Fruit fly (Drosophila melanogaster): ENCODE measurements around the gene CG43163.

The CG43163 gene

DNA sequence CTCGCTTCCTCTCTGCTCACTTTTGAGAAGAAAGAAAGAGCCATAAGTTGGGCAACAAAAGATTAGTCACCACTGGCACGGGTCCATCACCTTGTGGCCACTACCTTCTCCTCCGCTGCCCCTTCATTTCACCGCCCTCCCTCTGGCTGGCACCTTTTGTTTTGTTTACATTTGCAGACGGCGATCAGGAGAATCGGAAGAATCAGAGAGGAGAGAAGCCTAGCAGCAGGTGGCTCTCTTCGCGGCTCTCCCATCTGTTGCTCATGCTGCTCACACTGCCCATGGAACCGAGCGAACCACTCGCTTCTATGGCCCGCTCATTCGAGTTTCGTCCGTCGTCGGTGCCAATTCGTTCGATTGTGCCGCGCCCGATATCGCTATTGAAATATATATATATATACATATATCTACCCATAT lies 39.4 kb upstream of the CG43163 start:
- TF ChIP-seq tj (GFP tag; optimal IDR thresholded peaks at IDR 0.05) (peak; percentile 65), cic (GFP tag; optimal IDR thresholded peaks at IDR 0.05) (peak; percentile 66), toe (GFP tag; optimal IDR thresholded peaks at IDR 0.05) (peak; percentile 48), Mnt (GFP tag; optimal IDR thresholded peaks at IDR 0.05) (peak; percentile 86), CG14711 (tag; optimal IDR thresholded peaks at IDR 0.05) (peak; percentile 28), CG11617 (GFP tag; optimal IDR thresholded peaks at IDR 0.05) (peak; percentile 49), ovo (GFP tag; optimal IDR thresholded peaks at IDR 0.05) (no peak), Hr96 (GFP tag; optimal IDR thresholded peaks at IDR 0.05) (no peak), CG12768 (GFP tag; optimal IDR thresholded peaks at IDR 0.05) (peak; percentile 67), CG7045 (GFP tag; optimal IDR thresholded peaks at IDR 0.05) (peak; percentile 4), pad (GFP tag; optimal IDR thresholded peaks at IDR 0.05) (peak; percentile 43), cnc (optimal IDR thresholded peaks at IDR 0.05) (no peak), kay (GFP tag; ENCODE audit: borderline replicate concordance) (peak; percentile 97), CG1620 (GFP tag; optimal IDR thresholded peaks at IDR 0.05) (peak; percentile 30), CG5204 (GFP tag; optimal IDR thresholded peaks at IDR 0.05) (no peak), CG33017 (tag; optimal IDR thresholded peaks at IDR 0.05) (peak; percentile 56), Crg-1 (GFP tag; optimal IDR thresholded peaks at IDR 0.05) (peak; percentile 25), bab1 (GFP tag; optimal IDR thresholded peaks at IDR 0.05) (peak; percentile 21), Clk (GFP tag; optimal IDR thresholded peaks at IDR 0.05) (peak; percentile 12), CG7101 (tag; optimal IDR thresholded peaks at IDR 0.05) (peak; percentile 47)

DNA sequence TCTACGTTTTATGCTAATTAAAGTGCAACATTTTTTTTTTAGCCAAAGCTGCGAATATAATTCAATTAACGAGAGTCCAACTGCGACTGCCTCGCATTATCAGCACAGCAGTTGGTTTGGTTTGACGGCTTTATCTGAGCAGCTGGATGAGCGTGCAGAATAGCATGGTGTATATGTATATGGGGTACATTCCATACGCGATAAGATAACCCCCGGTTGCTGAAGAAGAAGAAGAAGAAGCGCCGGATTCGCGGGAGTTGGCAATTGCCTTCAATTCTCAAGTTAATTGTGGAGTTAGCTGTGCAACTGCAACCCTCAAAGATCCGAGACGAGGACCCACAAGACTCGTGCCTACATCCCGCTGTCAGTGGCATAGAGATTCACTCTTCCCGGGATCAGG lies 38.5 kb upstream of the CG43163 start:
- TF ChIP-seq CG12768 (GFP tag; optimal IDR thresholded peaks at IDR 0.05) (peak; percentile 9), CG1620 (GFP tag; optimal IDR thresholded peaks at IDR 0.05) (no peak), toe (GFP tag; optimal IDR thresholded peaks at IDR 0.05) (no peak)

DNA sequence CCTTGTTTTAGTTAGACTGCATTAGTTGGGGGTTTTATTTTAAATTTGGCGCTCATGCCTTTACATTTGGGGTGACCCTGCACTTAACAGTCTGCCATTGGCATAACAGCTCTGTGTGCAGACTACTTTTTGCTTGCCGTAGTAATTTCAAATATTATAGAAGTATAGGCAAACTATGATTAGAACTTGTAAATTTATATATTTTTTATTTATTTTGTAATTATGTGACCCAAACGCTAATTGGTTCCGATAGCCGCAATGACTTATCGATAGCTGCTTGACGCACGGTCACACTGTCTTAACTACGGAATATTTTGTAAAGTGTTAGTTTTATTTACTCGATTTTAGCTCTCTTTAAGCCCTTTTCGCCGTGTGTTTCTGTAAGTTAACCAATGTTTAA lies 37.8 kb upstream of the CG43163 start, which contains the start of gene rhea:
TSS of gene rhea (plus strand) at position 292 of the 400 bp plus-strand sequence.
- TF ChIP-seq cnc (optimal IDR thresholded peaks at IDR 0.05) (no peak), CG1620 (GFP tag; optimal IDR thresholded peaks at IDR 0.05) (peak; percentile 5), CG11617 (GFP tag; optimal IDR thresholded peaks at IDR 0.05) (peak; percentile 6), CG7101 (tag; optimal IDR thresholded peaks at IDR 0.05) (no peak), Clk (GFP tag; optimal IDR thresholded peaks at IDR 0.05) (no peak), CG5204 (GFP tag; optimal IDR thresholded peaks at IDR 0.05) (peak; percentile 0), CG33017 (tag; optimal IDR thresholded peaks at IDR 0.05) (no peak), CG7045 (GFP tag; optimal IDR thresholded peaks at IDR 0.05) (no peak), bab1 (GFP tag; optimal IDR thresholded peaks at IDR 0.05) (peak; percentile 47), CG14711 (tag; optimal IDR thresholded peaks at IDR 0.05) (peak; percentile 37), Hr96 (GFP tag; optimal IDR thresholded peaks at IDR 0.05) (no peak), kay (GFP tag; ENCODE audit: borderline replicate concordance) (peak; percentile 1), Crg-1 (GFP tag; optimal IDR thresholded peaks at IDR 0.05) (no peak), pad (GFP tag; optimal IDR thresholded peaks at IDR 0.05) (no peak), cic (GFP tag; optimal IDR thresholded peaks at IDR 0.05) (no peak), tj (GFP tag; optimal IDR thresholded peaks at IDR 0.05) (peak; percentile 53), CG12768 (GFP tag; optimal IDR thresholded peaks at IDR 0.05) (no peak), toe (GFP tag; optimal IDR thresholded peaks at IDR 0.05) (no peak), Mnt (GFP tag; optimal IDR thresholded peaks at IDR 0.05) (no peak), ovo (GFP tag; optimal IDR thresholded peaks at IDR 0.05) (no peak)

DNA sequence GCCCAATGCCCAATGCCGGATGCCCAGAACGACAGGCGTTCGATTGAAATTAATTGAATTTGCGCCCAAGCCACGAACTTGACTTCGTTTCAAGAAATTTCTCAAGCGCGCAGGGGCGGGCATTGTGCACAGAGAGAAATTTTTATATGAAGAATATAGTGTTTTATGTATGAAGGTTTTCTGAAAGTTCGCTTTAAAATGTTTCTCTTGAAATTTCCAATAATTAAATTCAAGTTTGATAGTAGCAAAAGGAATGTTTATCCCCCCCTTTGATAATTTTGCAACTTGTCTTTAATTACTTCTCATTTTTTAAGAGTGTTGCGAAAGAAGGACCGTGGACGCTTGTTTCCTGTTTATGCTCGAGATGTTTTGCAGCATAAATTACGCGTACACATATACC lies 36.9 kb upstream of the CG43163 start:
- no peak for TF ChIP-seq bab1 (GFP tag; optimal IDR thresholded peaks at IDR 0.05)
- no peak for TF ChIP-seq CG5204 (GFP tag; optimal IDR thresholded peaks at IDR 0.05)

DNA sequence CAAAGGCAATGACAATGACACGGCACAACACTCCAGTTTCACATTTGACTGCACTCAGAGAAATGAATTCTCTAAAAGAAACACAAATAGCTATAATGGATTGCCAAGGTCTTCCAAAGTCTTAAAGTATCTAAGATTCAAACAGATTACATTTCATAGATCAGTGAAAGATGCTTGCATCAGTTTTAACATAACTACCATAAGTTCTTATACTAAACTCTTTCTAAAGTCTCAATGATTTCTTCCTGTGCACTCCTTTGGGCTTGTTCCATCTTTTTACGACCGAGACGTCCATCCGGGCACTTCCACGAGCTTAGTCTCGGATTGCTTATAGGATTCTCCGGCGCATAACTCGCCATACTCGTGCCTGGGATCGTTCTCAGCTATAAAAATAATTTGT lies 35.3 kb upstream of the CG43163 start:
- TF ChIP-seq CG11617 (GFP tag; optimal IDR thresholded peaks at IDR 0.05) (no peak), Mnt (GFP tag; optimal IDR thresholded peaks at IDR 0.05) (no peak), ovo (GFP tag; optimal IDR thresholded peaks at IDR 0.05) (no peak), toe (GFP tag; optimal IDR thresholded peaks at IDR 0.05) (no peak), kay (GFP tag; ENCODE audit: borderline replicate concordance) (no peak), CG12768 (GFP tag; optimal IDR thresholded peaks at IDR 0.05) (no peak), CG7101 (tag; optimal IDR thresholded peaks at IDR 0.05) (no peak)

DNA sequence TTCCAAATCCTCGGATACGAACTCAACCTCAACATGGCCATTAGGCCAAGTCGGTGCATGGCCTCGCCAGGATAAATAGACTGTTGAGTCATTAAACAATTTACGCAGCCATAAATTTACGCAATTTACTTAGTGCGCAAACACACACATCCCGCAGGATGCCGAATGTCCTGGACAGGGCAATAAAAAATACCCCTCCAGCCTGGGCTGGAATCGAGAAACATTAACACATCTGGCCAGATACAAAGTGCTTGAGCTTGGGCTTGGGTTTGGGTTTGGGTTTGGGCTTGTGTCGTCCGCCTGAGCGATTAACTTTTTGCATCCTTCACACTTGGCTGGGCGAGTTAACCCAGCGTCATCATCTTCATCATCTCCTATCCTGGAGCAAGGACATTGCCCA lies 34.7 kb upstream of the CG43163 start:
- no peak for TF ChIP-seq CG33017 (tag; optimal IDR thresholded peaks at IDR 0.05)
- TF ChIP-seq CG11617 (GFP tag; optimal IDR thresholded peaks at IDR 0.05): no peak

DNA sequence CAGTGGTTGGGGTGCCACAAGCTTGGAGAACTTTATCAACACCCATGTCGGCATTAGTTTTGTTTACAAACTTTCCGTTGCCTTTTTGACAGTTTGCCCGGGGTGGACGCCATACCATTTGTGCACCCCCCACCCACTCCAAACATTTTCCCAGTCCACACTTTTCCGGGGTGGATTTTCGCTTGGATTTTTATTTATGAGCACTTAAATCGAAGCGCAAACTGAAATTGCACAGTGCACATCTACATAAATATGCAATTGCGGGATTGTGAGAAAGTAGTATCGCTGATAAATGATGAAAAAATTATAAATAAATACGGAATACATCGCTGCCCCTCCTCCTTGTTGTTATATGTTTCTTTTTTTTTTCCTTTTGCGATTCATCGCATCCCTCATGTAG lies 33.6 kb upstream of the CG43163 start:
- TF ChIP-seq cic (GFP tag; optimal IDR thresholded peaks at IDR 0.05) (no peak), bab1 (GFP tag; optimal IDR thresholded peaks at IDR 0.05) (no peak), Hr96 (GFP tag; optimal IDR thresholded peaks at IDR 0.05) (no peak), CG7045 (GFP tag; optimal IDR thresholded peaks at IDR 0.05) (no peak), cnc (optimal IDR thresholded peaks at IDR 0.05) (no peak), CG1620 (GFP tag; optimal IDR thresholded peaks at IDR 0.05) (no peak), CG5204 (GFP tag; optimal IDR thresholded peaks at IDR 0.05) (no peak), CG33017 (tag; optimal IDR thresholded peaks at IDR 0.05) (no peak), tj (GFP tag; optimal IDR thresholded peaks at IDR 0.05) (no peak), toe (GFP tag; optimal IDR thresholded peaks at IDR 0.05) (no peak), CG11617 (GFP tag; optimal IDR thresholded peaks at IDR 0.05) (no peak), CG14711 (tag; optimal IDR thresholded peaks at IDR 0.05) (no peak), pad (GFP tag; optimal IDR thresholded peaks at IDR 0.05) (no peak), CG7101 (tag; optimal IDR thresholded peaks at IDR 0.05) (no peak), Clk (GFP tag; optimal IDR thresholded peaks at IDR 0.05) (no peak), ovo (GFP tag; optimal IDR thresholded peaks at IDR 0.05) (no peak), CG12768 (GFP tag; optimal IDR thresholded peaks at IDR 0.05) (no peak), Mnt (GFP tag; optimal IDR thresholded peaks at IDR 0.05) (no peak)
